Worm (Caenorhabditis elegans) whole organism, L3 larva: ENCODE results near the gene rad-23.

Experiments
- ceh-16 ChIP-seq: sonication (generic microtip); optimal IDR thresholded peaks from 2 replicates; lab custom pipeline; 2017; ENCODE audit warnings: missing biosample characterization, missing genetic modification characterization
- elt-1 ChIP-seq: fragments of 150-350 bp; optimal IDR thresholded peaks from 2 replicates; lab custom pipeline; 2014; ENCODE audit warnings: missing biosample characterization, missing genetic modification characterization
- fos-1 ChIP-seq: fragments of 150-350 bp; optimal IDR thresholded peaks from 2 replicates; lab custom pipeline; 2014; ENCODE audit warnings: missing biosample characterization, missing genetic modification characterization

- TF ChIP-seq fos-1 (tag; lab: Kevin White, UChicago) (no peak), elt-1 (tag; lab: Kevin White, UChicago) (no peak), ceh-16 (no peak)
These were observed 6.3 kb upstream of the rad-23 start for ce11 chrII:11658854-11659253.
